Fruit fly (Drosophila melanogaster) whole organism, embryonic: Measurements from ENCODE around the gene CG14866.

Experiments
- Atf-2 ChIP-seq: fragments of 200-800 bp; sonication (Bioruptor generic); optimal IDR thresholded peaks from 2 replicates; lab custom pipeline; 2016; ENCODE audit warnings: missing biosample characterization, missing genetic modification characterization
- Bteb2 ChIP-seq: fragments of 200-800 bp; sonication (Bioruptor generic); optimal IDR thresholded peaks from 2 replicates; lab custom pipeline; 2016; ENCODE audit warnings: missing biosample characterization, missing genetic modification characterization
- CG11085 ChIP-seq: fragments of 200-800 bp; sonication (Bioruptor generic); IDR thresholded peaks from 2 replicates; pipeline ENCODE4 v1.3.6; 2022; ENCODE audit warnings: missing biosample characterization, missing genetic modification characterization
- CG11504 ChIP-seq: fragments of 200-800 bp; sonication (Bioruptor generic); optimal IDR thresholded peaks from 3 replicates; lab custom pipeline; 2019; ENCODE audit warnings: missing biosample characterization, mild to moderate bottlenecking, missing genetic modification characterization, moderate library complexity
- CG11723 ChIP-seq: fragments of 200-800 bp; sonication (Bioruptor generic); optimal IDR thresholded peaks from 2 replicates; lab custom pipeline; 2017; ENCODE audit warnings: missing biosample characterization, mild to moderate bottlenecking, missing genetic modification characterization
- CG12391 ChIP-seq: fragments of 200-800 bp; sonication (Bioruptor generic); optimal IDR thresholded peaks from 3 replicates; lab custom pipeline; 2018; ENCODE audit warnings: missing biosample characterization, mild to moderate bottlenecking, missing genetic modification characterization, moderate library complexity
- CG12659 ChIP-seq: fragments of 200-800 bp; sonication (Bioruptor generic); optimal IDR thresholded peaks from 3 replicates; lab custom pipeline; 2017; ENCODE audit warnings: mild to moderate bottlenecking, missing biosample characterization, missing genetic modification reagents, missing genetic modification characterization
- CG15011 ChIP-seq: fragments of 200-800 bp; sonication (Bioruptor generic); optimal IDR thresholded peaks from 3 replicates; lab custom pipeline; 2018; ENCODE audit warnings: missing biosample characterization, mild to moderate bottlenecking, missing genetic modification characterization
- CG16863 ChIP-seq: fragments of 200-800 bp; sonication (Bioruptor generic); optimal IDR thresholded peaks from 3 replicates; lab custom pipeline; 2016; ENCODE audit warnings: missing biosample characterization, missing genetic modification characterization
- CG17568 ChIP-seq: fragments of 200-800 bp; sonication (Bioruptor generic); optimal IDR thresholded peaks from 2 replicates; lab custom pipeline; 2018; ENCODE audit warnings: missing biosample characterization, mild to moderate bottlenecking, missing genetic modification characterization, moderate library complexity
- CG2116 ChIP-seq: fragments of 200-800 bp; sonication (Bioruptor generic); optimal IDR thresholded peaks from 3 replicates; lab custom pipeline; 2018; ENCODE audit warnings: missing biosample characterization, mild to moderate bottlenecking, missing genetic modification characterization
- CG2199 ChIP-seq: fragments of 200-800 bp; sonication (Bioruptor generic); IDR thresholded peaks from 3 replicates; pipeline ENCODE4 v1.3.6; 2022; ENCODE audit warnings: missing biosample characterization, missing genetic modification characterization
- CG2678 ChIP-seq: fragments of 200-800 bp; sonication (Bioruptor generic); optimal IDR thresholded peaks from 3 replicates; lab custom pipeline; 2019; ENCODE audit warnings: missing biosample characterization, mild to moderate bottlenecking, missing genetic modification characterization, moderate library complexity
- CG3065 ChIP-seq: fragments of 200-800 bp; sonication (Bioruptor generic); optimal IDR thresholded peaks from 2 replicates; lab custom pipeline; 2016; ENCODE audit warnings: missing biosample characterization, missing genetic modification characterization
- CG31388 ChIP-seq: fragments of 200-800 bp; sonication (Bioruptor generic); optimal IDR thresholded peaks from 2 replicates; lab custom pipeline; 2016; ENCODE audit warnings: missing biosample characterization, missing genetic modification characterization
- CG31441 ChIP-seq: fragments of 200-800 bp; sonication (Bioruptor generic); IDR thresholded peaks from 2 replicates; pipeline ENCODE4 v1.3.6; 2022; ENCODE audit warnings: missing biosample characterization, missing genetic modification characterization
- CG4360 ChIP-seq: fragments of 200-800 bp; sonication (Bioruptor generic); IDR thresholded peaks from 2 replicates; pipeline ENCODE4 v1.3.6; 2022; ENCODE audit warnings: missing biosample characterization, missing genetic modification characterization
- CG6683 ChIP-seq: fragments of 200-800 bp; sonication (Bioruptor generic); optimal IDR thresholded peaks from 2 replicates; lab custom pipeline; 2017; ENCODE audit warnings: missing biosample characterization, mild to moderate bottlenecking, missing genetic modification characterization, missing genetic modification reagents
- CG6813 ChIP-seq: fragments of 200-800 bp; sonication (Bioruptor generic); optimal IDR thresholded peaks from 2 replicates; lab custom pipeline; 2017; ENCODE audit warnings: missing biosample characterization, missing genetic modification characterization, mild to moderate bottlenecking, moderate library complexity, missing genetic modification reagents
- CrebB ChIP-seq: fragments of 200-800 bp; sonication (Bioruptor generic); optimal IDR thresholded peaks from 3 replicates; lab custom pipeline; 2018; ENCODE audit warnings: missing biosample characterization, mild to moderate bottlenecking, missing genetic modification characterization
- Deaf1 ChIP-seq: fragments of 200-800 bp; optimal IDR thresholded peaks from 3 replicates; lab custom pipeline; 2019; ENCODE audit warnings: missing biosample characterization, mild to moderate bottlenecking, missing genetic modification characterization, moderate library complexity
- Dref ChIP-seq: fragments of 200-800 bp; sonication (Bioruptor generic); IDR thresholded peaks from 2 replicates; pipeline ENCODE4 v1.3.6; 2022; ENCODE audit warnings: missing biosample characterization, missing genetic modification characterization
- E2f1 ChIP-seq: fragments of 200-800 bp; sonication (Bioruptor generic); IDR thresholded peaks from 2 replicates; pipeline ENCODE4 v1.3.6; 2022; ENCODE audit warnings: missing biosample characterization, missing genetic modification characterization
- E2f2 ChIP-seq: fragments of 200-800 bp; sonication (Bioruptor generic); IDR thresholded peaks from 2 replicates; pipeline ENCODE4 v1.3.6; 2022; ENCODE audit warnings: missing biosample characterization, missing genetic modification characterization
- Eip74EF ChIP-seq, 2 experiments: fragments of 200-800 bp in 1 of 2; fragments of >200 bp in 1 of 2; sonication (Bioruptor generic) in 1 of 2; optimal IDR thresholded peaks; 2 replicates each; lab custom pipeline; 2017 to 2019; ENCODE audit warnings: missing biosample characterization in 2 of 2, missing genetic modification characterization in 2 of 2, mild to moderate bottlenecking in 1 of 2, moderate library complexity in 1 of 2
- GATAe ChIP-seq: fragments of 200-800 bp; sonication (Bioruptor generic); conservative IDR thresholded peaks from 2 replicates; pipeline ENCODE4 v1.3.6; 2022; ENCODE audit warnings: missing biosample characterization, missing genetic modification characterization
- Max ChIP-seq: fragments of 200-800 bp; sonication (Bioruptor generic); optimal IDR thresholded peaks from 2 replicates; lab custom pipeline; 2016; ENCODE audit warnings: missing biosample characterization, mild to moderate bottlenecking, missing genetic modification characterization
- Mrtf ChIP-seq: fragments of 200-800 bp; sonication (Bioruptor generic); IDR thresholded peaks from 3 replicates; pipeline ENCODE4 v1.3.6; 2022; ENCODE audit warnings: missing biosample characterization, missing genetic modification characterization
- Nf-YC ChIP-seq: fragments of 200-800 bp; optimal IDR thresholded peaks from 3 replicates; lab custom pipeline; 2019; ENCODE audit warnings: missing biosample characterization, mild to moderate bottlenecking, missing genetic modification characterization, moderate library complexity
- Xrp1 ChIP-seq: fragments of 200-800 bp; sonication (Bioruptor generic); IDR thresholded peaks from 2 replicates; pipeline ENCODE4 v1.3.6; 2022; ENCODE audit warnings: missing biosample characterization, missing genetic modification characterization
- amos ChIP-seq: fragments of 200-800 bp; sonication (Bioruptor generic); IDR thresholded peaks from 2 replicates; pipeline ENCODE4 v1.3.6; 2022; ENCODE audit warnings: missing biosample characterization, missing genetic modification characterization; ENCODE audit not compliant: partially characterized antibody
- az2 ChIP-seq: fragments of 200-800 bp; sonication (Bioruptor generic); optimal IDR thresholded peaks from 3 replicates; lab custom pipeline; 2016; ENCODE audit warnings: missing biosample characterization, missing genetic modification characterization
- btn ChIP-seq: fragments of 200-800 bp; sonication (Bioruptor generic); optimal IDR thresholded peaks from 2 replicates; lab custom pipeline; 2016; ENCODE audit warnings: missing biosample characterization, missing genetic modification characterization
- caup ChIP-seq: fragments of 200-800 bp; sonication (Bioruptor generic); optimal IDR thresholded peaks from 3 replicates; lab custom pipeline; 2017; ENCODE audit warnings: missing biosample characterization, mild to moderate bottlenecking, missing genetic modification characterization, moderate library complexity; ENCODE audit not compliant: severe bottlenecking
- cg ChIP-seq: fragments of 200-800 bp; sonication (Bioruptor generic); optimal IDR thresholded peaks from 3 replicates; lab custom pipeline; 2019; ENCODE audit warnings: missing biosample characterization, mild to moderate bottlenecking, missing genetic modification characterization, moderate library complexity
- fru ChIP-seq: fragments of >200 bp; optimal IDR thresholded peaks from 2 replicates; lab custom pipeline; 2017
- gcm ChIP-seq: fragments of 200-800 bp; sonication (Bioruptor generic); optimal IDR thresholded peaks from 2 replicates; lab custom pipeline; 2019; ENCODE audit warnings: missing biosample characterization, mild to moderate bottlenecking, missing genetic modification characterization, moderate library complexity
- lola ChIP-seq, 3 experiments: fragments of >200 bp in 2 of 3; fragments of 200-800 bp in 1 of 3; sonication (Bioruptor generic) in 1 of 3; optimal IDR thresholded peaks; 2 replicates each; lab custom pipeline; 2017 to 2019; ENCODE audit warnings: missing biosample characterization in 3 of 3, missing genetic modification characterization in 3 of 3, mild to moderate bottlenecking in 1 of 3, moderate library complexity in 1 of 3
- maf-S ChIP-seq: fragments of 200-800 bp; sonication (Bioruptor generic); optimal IDR thresholded peaks from 2 replicates; lab custom pipeline; 2016; ENCODE audit warnings: missing biosample characterization, missing genetic modification characterization
- nerfin-1 ChIP-seq: fragments of 200-800 bp; sonication (Bioruptor generic); optimal IDR thresholded peaks from 3 replicates; lab custom pipeline; 2019; ENCODE audit warnings: missing biosample characterization, mild to moderate bottlenecking, missing genetic modification characterization, moderate library complexity
- odd ChIP-seq: fragments of 200-800 bp; sonication (Bioruptor generic); optimal IDR thresholded peaks from 2 replicates; lab custom pipeline; 2017; ENCODE audit warnings: missing biosample characterization, mild to moderate bottlenecking, missing genetic modification characterization
- pb ChIP-seq: fragments of 200-800 bp; sonication (Bioruptor generic); optimal IDR thresholded peaks from 3 replicates; lab custom pipeline; 2016; ENCODE audit warnings: missing biosample characterization, missing genetic modification characterization
- prd ChIP-seq, 3 experiments: fragments of >200 bp in 2 of 3; fragments of 200-800 bp in 1 of 3; sonication (Bioruptor generic) in 1 of 3; optimal IDR thresholded peaks in 2 of 3; IDR thresholded peaks in 1 of 3; 2 replicates in 2 of 3; 3 replicates in 1 of 3; pipeline versions ENCODE4 v1.3.6 to Lab custom; 2017 to 2022; ENCODE audit warnings: missing biosample characterization in 1 of 3, missing genetic modification characterization in 1 of 3
- pros ChIP-seq: fragments of 200-800 bp; sonication (Bioruptor generic); optimal IDR thresholded peaks from 3 replicates; lab custom pipeline; 2019; ENCODE audit warnings: missing biosample characterization, mild to moderate bottlenecking, missing genetic modification characterization, moderate library complexity
- sima ChIP-seq: fragments of 200-800 bp; sonication (Bioruptor generic); optimal IDR thresholded peaks from 2 replicates; lab custom pipeline; 2016; ENCODE audit warnings: missing biosample characterization, missing genetic modification characterization
- sisA ChIP-seq: fragments of 200-800 bp; sonication (Bioruptor generic); IDR thresholded peaks from 2 replicates; pipeline ENCODE4 v1.3.6; 2022; ENCODE audit warnings: missing biosample characterization, missing genetic modification characterization
- stwl ChIP-seq: fragments of 200-800 bp; sonication (Bioruptor generic); optimal IDR thresholded peaks from 3 replicates; lab custom pipeline; 2018; ENCODE audit warnings: missing biosample characterization, mild to moderate bottlenecking, missing genetic modification characterization, moderate library complexity
- tx ChIP-seq: fragments of 200-800 bp; sonication (Bioruptor generic); optimal IDR thresholded peaks from 2 replicates; lab custom pipeline; 2016; ENCODE audit warnings: missing biosample characterization, missing genetic modification characterization
- unpg ChIP-seq: fragments of 200-800 bp; sonication (Bioruptor generic); optimal IDR thresholded peaks from 3 replicates; lab custom pipeline; 2018; ENCODE audit warnings: missing biosample characterization, mild to moderate bottlenecking, missing genetic modification characterization, moderate library complexity

CG14866 gene

dm6 chr3R:15275158-15275623 lies 41.1 kb upstream of the CG14866 start, which contains the start of the genes Cp190 and CG4338 (continued):
- TF ChIP-seq Dref (peak; percentile 94), CG4360 (GFP tag; lab: Robert Waterston, UW) (peak; percentile 71), CG11504 (peak; percentile 97), fru (lab: Kevin White, UChicago) (no peak), CG15011 (peak; percentile 96), CG16863 (peak; percentile 90), tx (GFP tag; lab: Kevin White, UChicago) (peak; percentile 89), CG11085 (GFP tag; lab: Robert Waterston, UW) (peak; percentile 92), CG6683 (GFP tag; lab: Kevin White, UChicago) (peak; percentile 93), odd (GFP tag; lab: Kevin White, UChicago) (peak; percentile 97), GATAe (peak; percentile 80), CG2678 (tag; lab: Kevin White, UChicago) (peak; percentile 99), Nf-YC (peak; percentile 94), nerfin-1 (tag; lab: Kevin White, UChicago) (peak; percentile 98), Bteb2 (peak; percentile 93), CG3065 (GFP tag; lab: Kevin White, UChicago) (peak; percentile 95), CrebB (tag; lab: Kevin White, UChicago) (peak; percentile 98), amos (GFP tag; lab: Robert Waterston, UW) (peak; percentile 88), Deaf1 (tag; lab: Kevin White, UChicago) (peak; percentile 88), az2 (GFP tag; lab: Kevin White, UChicago) (peak; percentile 98), CG31441 (peak; percentile 99), Max (GFP tag; lab: Kevin White, UChicago) (peak; percentile 98), CG12659 (GFP tag; lab: Kevin White, UChicago) (peak; percentile 99), CG6813 (GFP tag; lab: Kevin White, UChicago) (peak; percentile 94), sima (GFP tag; lab: Kevin White, UChicago) (peak; percentile 75), btn (GFP tag; lab: Kevin White, UChicago) (peak; percentile 35), prd (optimal IDR thresholded peaks at IDR 0.05; lab: Kevin White, UChicago) (no peak), prd (GFP tag; IDR thresholded peaks at IDR 0.05; lab: Robert Waterston, UW) (peak; percentile 98), Eip74EF (GFP tag; optimal IDR thresholded peaks at IDR 0.05; lab: Kevin White, UChicago) (peak in 1 of 2 experiments; percentile 98), stwl (tag; lab: Kevin White, UChicago) (peak; percentile 87), E2f2 (GFP tag; lab: Robert Waterston, UW) (peak; percentile 85), CG31388 (peak; percentile 95), cg (GFP tag; lab: Kevin White, UChicago) (peak; percentile 10), unpg (GFP tag; lab: Kevin White, UChicago) (peak; percentile 99), E2f1 (GFP tag; lab: Robert Waterston, UW) (peak; percentile 96), CG11723 (GFP tag; lab: Kevin White, UChicago) (peak; percentile 93), pros (GFP tag; lab: Kevin White, UChicago) (peak; percentile 88), CG2116 (GFP tag; lab: Kevin White, UChicago) (peak; percentile 99), gcm (GFP tag; lab: Kevin White, UChicago) (peak; percentile 99), Xrp1 (GFP tag; lab: Robert Waterston, UW) (peak; percentile 98), caup (GFP tag; lab: Kevin White, UChicago) (peak; percentile 97), Atf-2 (GFP tag; lab: Kevin White, UChicago) (peak; percentile 91), CG2199 (GFP tag; lab: Robert Waterston, UW) (peak; percentile 89; the same call in 2 of the 3 replicates), pb (GFP tag; lab: Kevin White, UChicago) (peak; percentile 72), sisA (GFP tag; lab: Robert Waterston, UW) (peak; percentile 96), maf-S (GFP tag; lab: Kevin White, UChicago) (peak; percentile 83), CG12391 (tag; lab: Kevin White, UChicago) (peak; percentile 99), CG17568 (GFP tag; lab: Kevin White, UChicago) (peak; percentile 94), Mrtf (GFP tag; lab: Robert Waterston, UW) (peak; percentile 94), lola (GFP tag; optimal IDR thresholded peaks at IDR 0.05; lab: Kevin White, UChicago) (peak in 1 of 3 experiments; percentile 99)
